Worm (Caenorhabditis elegans) whole organism, early embryonic: ENCODE results near the gene ucr-1.
A peak's percentile ranks its signal among the peaks of the same experiment; 100 is the strongest.

ENCODE experiments used
- B0310.2 ChIP-seq: sonication (generic microtip); optimal IDR thresholded peaks from 2 replicates; lab custom pipeline; 2016; ENCODE audit warnings: mild to moderate bottlenecking, missing genetic modification characterization, missing compliant biosample characterization
- F13C5.2 ChIP-seq: sonication (generic microtip); optimal IDR thresholded peaks from 2 replicates; lab custom pipeline; 2017; ENCODE audit warnings: mild to moderate bottlenecking, missing genetic modification characterization, inconsistent platforms, missing compliant biosample characterization
- aly-1 ChIP-seq: sonication (generic microtip); optimal IDR thresholded peaks from 2 replicates; lab custom pipeline; 2016; ENCODE audit warnings: missing genetic modification characterization, missing compliant biosample characterization
- ama-1 ChIP-seq: fragments of 150-350 bp; optimal IDR thresholded peaks from 2 replicates; lab custom pipeline; 2014
- ceh-13 ChIP-seq: fragments of 200-800 bp; sonication (Bioruptor generic); optimal IDR thresholded peaks from 2 replicates; lab custom pipeline; 2018; ENCODE audit warnings: mild to moderate bottlenecking, missing genetic modification characterization, missing compliant biosample characterization
- ceh-36 ChIP-seq: sonication (generic microtip); optimal IDR thresholded peaks from 2 replicates; lab custom pipeline; 2016; ENCODE audit warnings: missing genetic modification characterization, inconsistent platforms, missing compliant biosample characterization
- ets-7 ChIP-seq: sonication (generic microtip); optimal IDR thresholded peaks from 2 replicates; lab custom pipeline; 2016; ENCODE audit warnings: missing genotype, missing genetic modification characterization, missing compliant biosample characterization
- flt-1 ChIP-seq: fragments of 200-800 bp; sonication (Bioruptor generic); IDR thresholded peaks from 2 replicates; pipeline ENCODE4 v1.3.6; 2022; ENCODE audit warnings: missing genetic modification characterization, missing compliant biosample characterization
- hmbx-1 ChIP-seq: sonication (generic microtip); optimal IDR thresholded peaks from 2 replicates; lab custom pipeline; 2016; ENCODE audit warnings: mild to moderate bottlenecking, missing genetic modification characterization, missing compliant biosample characterization
- hmg-4 ChIP-seq: fragments of 200-800 bp; sonication (Bioruptor generic); optimal IDR thresholded peaks from 2 replicates; lab custom pipeline; 2018; ENCODE audit warnings: mild to moderate bottlenecking, missing genetic modification characterization, missing compliant biosample characterization
- hnd-1 ChIP-seq: sonication (generic microtip); optimal IDR thresholded peaks from 2 replicates; lab custom pipeline; 2016; ENCODE audit warnings: missing genetic modification characterization, missing compliant biosample characterization
- pes-1 ChIP-seq: fragments of 200-800 bp; sonication (Bioruptor generic); IDR thresholded peaks from 2 replicates; pipeline ENCODE4 v1.3.6; 2022; ENCODE audit warnings: missing genetic modification reagents, missing genetic modification characterization, missing compliant biosample characterization
- scrt-1 ChIP-seq: fragments of 200-800 bp; sonication (Bioruptor generic); IDR thresholded peaks from 2 replicates; pipeline ENCODE4 v1.3.6; 2022; ENCODE audit warnings: missing genetic modification characterization, missing compliant biosample characterization
- sea-1 ChIP-seq: fragments of 200-800 bp; sonication (Bioruptor generic); conservative IDR thresholded peaks from 2 replicates; pipeline ENCODE4 v1.3.6; 2022; ENCODE audit warnings: missing genetic modification characterization, missing compliant biosample characterization
- tbx-11 ChIP-seq: fragments of 200-800 bp; sonication (Bioruptor generic); IDR thresholded peaks from 2 replicates; pipeline ENCODE4 v1.3.6; 2022; ENCODE audit warnings: missing genetic modification characterization, missing compliant biosample characterization
- tbx-37 ChIP-seq: fragments of 200-800 bp; sonication (Bioruptor generic); conservative IDR thresholded peaks from 2 replicates; pipeline ENCODE4 v1.3.6; 2022; ENCODE audit warnings: missing genetic modification reagents, missing genetic modification characterization, missing compliant biosample characterization
- tra-4 ChIP-seq: sonication (generic microtip); optimal IDR thresholded peaks from 2 replicates; lab custom pipeline; 2017; ENCODE audit warnings: missing genetic modification characterization, missing compliant biosample characterization

Gene ucr-1

DNA sequence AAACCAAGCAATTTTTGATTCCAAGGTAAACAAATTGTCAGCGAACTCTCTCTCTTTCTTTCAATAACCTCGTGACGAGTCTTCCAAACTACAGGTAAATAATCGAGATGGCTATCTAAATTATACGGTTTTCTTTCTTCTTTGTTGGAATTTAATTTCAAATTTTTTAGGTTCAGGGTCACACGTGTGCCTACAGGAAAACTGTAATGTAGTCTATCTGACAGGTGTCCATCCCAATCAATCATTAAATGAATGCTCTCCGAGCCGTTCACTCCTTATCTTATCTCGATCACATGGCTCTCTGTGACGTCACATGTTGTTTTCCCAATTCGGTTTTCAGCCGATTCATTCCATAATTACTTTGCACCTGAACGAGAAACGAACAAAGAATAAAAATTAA is 38.8 kb upstream of the ucr-1 start:
- TF ChIP-seq ama-1 (lab: Kevin White, UChicago) (no peak), scrt-1 (no peak), ceh-36 (tag; lab: Kevin White, UChicago) (no peak), flt-1 (GFP tag; lab: Robert Waterston, UW) (no peak), hnd-1 (tag; lab: Kevin White, UChicago) (no peak), tra-4 (tag; lab: Kevin White, UChicago) (no peak), pes-1 (GFP tag; lab: Robert Waterston, UW) (no peak), F13C5.2 (tag; lab: Kevin White, UChicago) (no peak), ceh-13 (GFP tag; lab: Kevin White, UChicago) (no peak)

DNA sequence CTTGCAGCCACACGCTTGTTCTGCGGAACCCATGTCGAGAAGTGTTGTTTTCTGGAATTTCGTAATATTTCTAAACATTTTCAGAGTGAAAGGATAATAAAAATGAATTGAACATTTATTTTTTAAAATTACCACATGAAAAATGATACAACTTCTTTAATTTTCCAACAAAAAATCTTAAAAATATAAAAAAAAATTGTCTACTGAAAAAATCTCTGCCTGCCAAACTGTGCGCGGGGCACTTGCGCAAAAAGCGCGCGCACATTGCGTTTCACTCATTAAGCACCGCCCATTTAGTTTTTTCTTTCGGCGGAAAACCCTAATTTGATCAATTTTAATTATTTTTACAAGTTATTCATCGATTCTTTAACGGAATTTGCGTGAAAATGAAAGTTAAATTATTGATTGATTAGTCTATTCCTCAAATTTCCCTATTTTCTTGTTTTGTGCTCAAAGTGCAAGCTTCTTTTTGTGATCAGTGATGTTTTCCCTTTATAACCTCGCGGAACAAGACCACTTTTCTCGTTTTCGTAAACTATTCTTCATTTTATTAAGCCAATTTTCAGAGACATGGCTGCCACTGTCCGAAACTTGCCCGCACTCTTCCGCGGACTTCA is 36.9 kb upstream of the ucr-1 start, which contains the start of the genes nmad-1 and hach-1:
nmad-1 (minus strand) TSS at position 51 of the 617 bp plus-strand sequence.
hach-1 (plus strand) TSS at position 567 of the 617 bp plus-strand sequence.
- TF ChIP-seq F13C5.2 (tag; lab: Kevin White, UChicago) = peak; percentile 96
- TF ChIP-seq hnd-1 (tag; lab: Kevin White, UChicago) = peak; percentile 78
- TF ChIP-seq scrt-1 = peak; percentile 93
- TF ChIP-seq ama-1 (lab: Kevin White, UChicago) = no peak
- TF ChIP-seq sea-1 (GFP tag; lab: Robert Waterston, UW) = peak; percentile 91
- peak; percentile 77 for TF ChIP-seq aly-1 (tag; lab: Kevin White, UChicago)
- peak; percentile 91 for TF ChIP-seq ceh-13 (GFP tag; lab: Kevin White, UChicago)
- peak; percentile 94 for TF ChIP-seq tbx-11 (GFP tag; lab: Robert Waterston, UW)
- peak; percentile 94 for TF ChIP-seq pes-1 (GFP tag; lab: Robert Waterston, UW)
- peak; percentile 89 for TF ChIP-seq hmg-4
- TF ChIP-seq ceh-36 (tag; lab: Kevin White, UChicago) = peak; percentile 91
- peak; percentile 60 for TF ChIP-seq hmbx-1 (tag; lab: Kevin White, UChicago)
- peak; percentile 84 for TF ChIP-seq B0310.2 (tag; lab: Kevin White, UChicago)
- TF ChIP-seq flt-1 (GFP tag; lab: Robert Waterston, UW) = peak; percentile 86
- TF ChIP-seq ets-7 (tag; lab: Kevin White, UChicago) = peak; percentile 75
- peak; percentile 89 for TF ChIP-seq tbx-37 (GFP tag; lab: Robert Waterston, UW)
- TF ChIP-seq tra-4 (tag; lab: Kevin White, UChicago) = peak; percentile 77

DNA sequence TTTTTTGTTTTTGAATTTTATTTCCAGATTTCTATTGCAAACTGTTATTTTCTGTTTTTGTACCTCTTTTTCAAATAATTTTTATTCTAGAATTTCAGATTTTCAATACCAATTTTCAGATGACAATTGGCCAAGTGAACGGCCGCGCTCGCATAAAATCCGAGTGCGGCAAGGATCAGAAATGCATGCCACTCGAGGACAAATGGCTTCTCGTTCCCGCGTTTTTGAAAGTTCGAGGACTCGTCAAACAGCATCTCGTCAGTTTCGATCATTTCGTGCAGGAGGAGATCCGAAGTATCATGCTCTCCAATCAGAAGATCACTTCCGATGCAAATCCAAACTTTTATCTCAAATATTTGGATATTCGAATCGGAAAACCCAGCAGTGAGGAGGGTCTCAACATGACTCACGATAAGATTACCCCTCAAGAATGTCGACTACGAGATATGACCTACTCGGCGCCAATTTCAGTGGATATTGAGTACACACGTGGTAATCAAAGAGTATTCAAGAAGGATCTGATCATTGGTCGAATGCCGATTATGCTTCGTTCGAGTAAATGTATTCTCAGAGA is 34.6 kb upstream of the ucr-1 start, which contains the start of gene rpc-2:
rpc-2 (plus strand) TSS at position 120 of the 574 bp plus-strand sequence.
- TF ChIP-seq B0310.2 (tag; lab: Kevin White, UChicago) = no peak

DNA sequence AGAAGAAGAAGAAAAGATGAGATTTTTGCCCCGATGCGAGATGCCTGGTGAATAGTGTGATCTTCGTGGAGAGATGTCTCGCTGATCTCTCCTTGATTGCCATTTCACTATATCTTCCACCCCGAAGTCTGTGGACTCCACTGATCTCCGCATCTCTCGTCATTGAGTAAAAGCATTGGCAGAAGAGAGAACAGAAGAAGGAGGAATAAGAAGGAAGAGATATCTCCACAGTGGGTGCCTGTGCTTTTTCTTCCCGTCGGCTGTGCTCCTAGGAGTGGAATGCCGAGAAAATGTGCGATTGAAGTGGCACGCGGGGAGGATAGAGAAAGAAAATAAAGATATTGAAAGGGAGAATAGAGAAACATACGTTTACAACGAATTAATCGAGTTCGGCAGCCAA is 28.3 kb upstream of the ucr-1 start:
- no peak for TF ChIP-seq F13C5.2 (tag; lab: Kevin White, UChicago)
- TF ChIP-seq tra-4 (tag; lab: Kevin White, UChicago) = no peak
- TF ChIP-seq tbx-11 (GFP tag; lab: Robert Waterston, UW) = no peak
- no peak for TF ChIP-seq ets-7 (tag; lab: Kevin White, UChicago)
- TF ChIP-seq hmg-4 = no peak
- TF ChIP-seq hmbx-1 (tag; lab: Kevin White, UChicago) = no peak
- no peak for TF ChIP-seq sea-1 (GFP tag; lab: Robert Waterston, UW)
- TF ChIP-seq aly-1 (tag; lab: Kevin White, UChicago) = no peak
- TF ChIP-seq ama-1 (lab: Kevin White, UChicago) = no peak
- no peak for TF ChIP-seq scrt-1
- TF ChIP-seq tbx-37 (GFP tag; lab: Robert Waterston, UW) = no peak
- no peak for TF ChIP-seq B0310.2 (tag; lab: Kevin White, UChicago)
- no peak for TF ChIP-seq ceh-13 (GFP tag; lab: Kevin White, UChicago)

DNA sequence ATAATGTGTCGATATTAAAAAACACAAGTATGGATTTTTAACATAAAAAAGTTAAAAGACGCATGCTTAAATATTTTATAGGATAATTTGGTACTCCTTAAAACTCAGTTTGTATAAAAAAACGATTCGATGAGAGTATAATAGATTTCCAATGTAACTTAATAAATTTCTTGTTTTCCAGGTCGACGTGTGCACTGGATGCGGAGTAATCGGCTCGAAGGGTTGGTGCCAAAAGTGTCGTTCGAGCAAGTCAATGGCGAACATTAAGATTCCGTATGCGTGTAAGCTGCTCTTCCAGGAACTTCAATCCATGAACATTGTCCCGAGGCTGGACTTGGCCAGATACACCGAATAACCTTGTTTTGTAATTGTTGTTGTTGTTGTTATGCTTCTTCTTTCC is 27.6 kb upstream of the ucr-1 start:
- TF ChIP-seq ets-7 (tag; lab: Kevin White, UChicago) (no peak), tbx-11 (GFP tag; lab: Robert Waterston, UW) (no peak), ceh-13 (GFP tag; lab: Kevin White, UChicago) (no peak)

DNA sequence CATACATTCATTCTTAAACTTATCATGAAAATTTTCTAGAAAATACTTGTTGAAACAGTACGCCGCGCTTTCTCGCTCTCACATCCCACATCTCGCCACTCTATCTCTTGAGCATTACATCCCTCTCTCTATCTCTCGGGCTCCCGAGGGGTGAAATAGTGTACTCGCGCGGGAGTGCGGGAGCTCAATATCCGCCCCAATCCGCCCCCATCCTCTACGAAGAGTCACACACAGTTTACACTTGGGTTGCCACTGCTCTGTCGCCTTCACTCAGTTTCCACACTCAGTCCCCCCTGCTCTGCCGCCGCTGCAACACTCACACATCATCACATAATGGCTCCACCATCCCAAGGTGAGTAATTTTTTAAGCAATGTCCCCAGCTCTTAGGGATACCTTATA is 27.1 kb upstream of the ucr-1 start, which contains the start of gene mlc-3:
mlc-3 (plus strand) TSS at position 227 of the 400 bp plus-strand sequence.
- peak; percentile 12 for TF ChIP-seq hmg-4
- 0 out of 2 replicates have a peak, but pooled peaks have one; percentile 2 for TF ChIP-seq tbx-37 (GFP tag; lab: Robert Waterston, UW)
- TF ChIP-seq aly-1 (tag; lab: Kevin White, UChicago) = no peak

DNA sequence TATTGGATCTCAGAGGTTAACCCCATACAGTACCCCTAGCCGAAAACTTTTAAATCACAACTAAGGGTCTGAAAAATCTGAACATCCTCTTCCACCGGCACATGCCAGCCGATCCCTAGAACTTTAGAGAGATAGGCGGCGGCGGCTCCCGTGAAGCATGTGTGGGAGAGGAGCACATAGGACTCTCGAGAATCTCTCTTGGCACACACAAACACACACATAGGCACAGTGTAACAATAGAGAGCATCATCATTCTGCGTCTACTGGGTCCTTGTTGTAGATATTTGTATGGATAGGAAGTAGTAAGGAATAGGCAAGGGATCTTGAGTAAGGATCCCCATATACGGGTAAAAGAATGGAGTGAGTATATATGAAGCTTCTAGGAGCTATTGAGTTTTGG is 26.2 kb upstream of the ucr-1 start:
- no peak for TF ChIP-seq flt-1 (GFP tag; lab: Robert Waterston, UW)
- TF ChIP-seq ceh-36 (tag; lab: Kevin White, UChicago) = no peak
- no peak for TF ChIP-seq ama-1 (lab: Kevin White, UChicago)
- no peak for TF ChIP-seq F13C5.2 (tag; lab: Kevin White, UChicago)
- TF ChIP-seq hmbx-1 (tag; lab: Kevin White, UChicago) = no peak
- no peak for TF ChIP-seq ets-7 (tag; lab: Kevin White, UChicago)
- TF ChIP-seq scrt-1 = no peak
- no peak for TF ChIP-seq tbx-11 (GFP tag; lab: Robert Waterston, UW)
- no peak for TF ChIP-seq tbx-37 (GFP tag; lab: Robert Waterston, UW)
- no peak for TF ChIP-seq pes-1 (GFP tag; lab: Robert Waterston, UW)
- no peak for TF ChIP-seq aly-1 (tag; lab: Kevin White, UChicago)
- no peak for TF ChIP-seq B0310.2 (tag; lab: Kevin White, UChicago)
